Worm (Caenorhabditis elegans): ENCODE results near the gene C25G4.2.
A peak's percentile ranks its signal among the peaks of the same experiment; 100 is the strongest.

Gene C25G4.2

DNA sequence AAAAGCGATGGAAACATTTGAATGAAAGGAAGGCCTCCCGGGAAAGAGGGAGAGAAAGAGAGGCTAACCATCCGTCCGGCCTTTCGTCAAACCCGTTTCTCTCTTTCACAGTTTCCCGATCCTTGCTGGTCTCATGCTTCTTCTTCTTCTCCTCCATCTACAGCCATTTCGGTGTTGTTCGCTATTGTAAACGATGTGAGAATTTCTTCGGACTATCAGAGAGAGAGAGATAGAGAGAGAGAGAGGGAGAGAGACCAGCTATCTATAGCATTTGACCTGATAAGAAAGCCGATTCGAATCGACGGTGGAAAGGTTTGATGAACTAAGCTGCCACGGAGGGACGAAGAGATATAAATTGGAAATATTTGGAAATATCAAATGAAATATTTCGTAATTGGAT lies 40.4 kb downstream of the C25G4.2 start:
- TF ChIP-seq K09A11.1 (tag; optimal IDR thresholded peaks at IDR 0.05; ENCODE audit: insufficient read depth) (no peak), nhr-232 (tag; optimal IDR thresholded peaks at IDR 0.05) (no peak), unc-3 (GFP tag; conservative IDR thresholded peaks at IDR 0.05) (no peak), unc-3 (tag; optimal IDR thresholded peaks at IDR 0.05) (no peak), lim-6 (tag; optimal IDR thresholded peaks at IDR 0.05) (no peak), fkh-6 (tag; optimal IDR thresholded peaks at IDR 0.05) (no peak), mec-3 (tag; optimal IDR thresholded peaks at IDR 0.05; ENCODE audit: borderline replicate concordance) (no peak), C38D4.7 (GFP tag; optimal IDR thresholded peaks at IDR 0.05) (no peak), pros-1 (tag; optimal IDR thresholded peaks at IDR 0.05) (no peak)

- no peak for TF ChIP-seq che-1 (tag; optimal IDR thresholded peaks at IDR 0.05)
- no peak for TF ChIP-seq pag-3 (tag; optimal IDR thresholded peaks at IDR 0.05; ENCODE audit: borderline replicate concordance)
- no peak for TF ChIP-seq nfya-1 (tag; optimal IDR thresholded peaks at IDR 0.05)
- TF ChIP-seq elt-2 (tag; optimal IDR thresholded peaks at IDR 0.05) = peak; percentile 96
Measured at ce11 chrIV:12399983-12400382, 43.9 kb downstream of the C25G4.2 start.

DNA sequence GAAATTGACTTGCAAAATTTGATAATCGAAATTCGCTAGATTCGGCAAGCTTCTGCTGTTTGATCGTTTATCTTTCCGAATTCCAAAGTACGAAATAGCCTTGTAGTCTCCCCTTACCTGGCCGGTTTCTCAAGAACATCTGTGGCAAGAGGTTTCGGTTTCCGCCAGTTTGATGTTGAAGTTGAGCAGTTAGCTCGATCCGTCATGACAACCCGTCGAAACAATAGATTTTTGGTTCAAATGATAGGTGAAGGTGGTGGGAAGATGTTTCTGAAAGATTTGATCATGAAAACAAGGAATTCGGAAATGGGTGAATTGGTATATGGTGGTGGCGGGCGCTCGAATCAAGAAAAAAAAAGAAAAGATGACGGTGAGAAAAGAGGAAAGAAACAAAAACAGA lies 45.4 kb downstream of the C25G4.2 start, which contains the start of gene acs-20:
TSS of gene acs-20 (minus strand) at position 270 of the 400 bp plus-strand sequence.
- TF ChIP-seq T23F11.4 (GFP tag; optimal IDR thresholded peaks at IDR 0.05) (no peak), ceh-9 (tag; optimal IDR thresholded peaks at IDR 0.05) (no peak), hlh-8 (tag; optimal IDR thresholded peaks at IDR 0.05) (no peak), pros-1 (tag; optimal IDR thresholded peaks at IDR 0.05) (no peak), hlh-13 (GFP tag; optimal IDR thresholded peaks at IDR 0.05) (no peak), unc-42 (tag; optimal IDR thresholded peaks at IDR 0.05) (no peak), pha-4 (tag; optimal IDR thresholded peaks at IDR 0.05) (no peak), lin-11 (tag; optimal IDR thresholded peaks at IDR 0.05) (no peak), tbx-7 (tag; optimal IDR thresholded peaks at IDR 0.05) (no peak), pat-9 (tag; optimal IDR thresholded peaks at IDR 0.05) (no peak), rnt-1 (tag; optimal IDR thresholded peaks at IDR 0.05) (no peak), ref-2 (tag; optimal IDR thresholded peaks at IDR 0.05) (no peak), ceh-24 (tag; optimal IDR thresholded peaks at IDR 0.05) (no peak), K02D7.2 (tag; optimal IDR thresholded peaks at IDR 0.05) (no peak), gmeb-2 (tag; optimal IDR thresholded peaks at IDR 0.05) (no peak), sdc-2 (tag; optimal IDR thresholded peaks at IDR 0.05) (no peak), dve-1 (tag; optimal IDR thresholded peaks at IDR 0.05) (no peak)

DNA sequence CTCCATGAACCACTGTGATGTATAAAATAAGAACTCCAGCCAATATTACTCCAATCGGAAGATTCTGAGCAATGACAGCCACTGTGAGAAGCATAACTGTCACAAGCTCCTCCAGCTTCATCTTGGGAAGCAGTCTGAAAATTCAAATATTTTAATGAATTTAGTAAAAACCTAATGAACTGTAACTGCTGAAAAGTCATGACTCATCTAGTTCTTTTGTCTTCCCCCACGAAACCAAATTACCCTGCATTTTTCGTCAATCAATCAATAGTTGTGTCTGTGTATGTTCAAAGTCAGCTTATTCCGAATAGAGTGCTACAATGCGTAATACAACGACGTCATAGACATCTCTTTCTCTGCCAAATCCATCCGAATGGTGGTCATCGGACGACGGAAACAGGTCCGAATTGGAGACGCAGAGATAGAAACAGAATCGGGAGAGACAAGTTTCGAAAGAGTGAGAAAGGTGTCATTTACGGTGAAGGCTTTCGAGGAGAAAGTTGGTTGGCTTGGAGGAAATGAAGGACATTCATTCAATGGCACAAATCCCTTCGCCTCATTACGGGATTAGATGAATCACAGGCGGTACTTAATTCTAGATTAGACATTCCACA lies 47.1 kb downstream of the C25G4.2 start:
- TF ChIP-seq ceh-31 (tag; optimal IDR thresholded peaks at IDR 0.05) (peak; percentile 19), ref-2 (tag; optimal IDR thresholded peaks at IDR 0.05) (peak; percentile 54), nfya-1 (tag; optimal IDR thresholded peaks at IDR 0.05) (peak; percentile 20), C08G9.2 (tag; optimal IDR thresholded peaks at IDR 0.05) (no peak)
